Worm (Caenorhabditis elegans): ENCODE measurements around the gene F11C7.6.

DNA sequence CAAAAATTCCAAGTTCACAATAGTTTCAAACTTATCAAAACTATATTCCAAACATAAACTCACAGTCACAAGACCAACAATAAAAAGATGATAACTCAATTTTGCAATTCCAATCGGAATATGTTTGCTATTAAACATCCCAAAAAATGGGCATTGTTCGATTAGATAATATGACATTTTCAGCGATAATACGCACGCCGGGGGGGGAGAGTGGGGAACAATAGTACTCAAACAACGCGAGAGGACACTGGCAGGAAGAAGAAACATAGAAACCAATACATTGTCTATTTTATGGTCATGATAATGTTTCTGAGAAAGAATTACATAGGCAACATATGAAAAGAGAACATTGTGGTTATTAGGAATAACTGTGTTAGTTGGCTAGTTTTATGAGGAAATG is 25.5 kb upstream of the F11C7.6 start:
- no peak for TF ChIP-seq elt-3 (tag; optimal IDR thresholded peaks at IDR 0.05)
- no peak for TF ChIP-seq ceh-83 (GFP tag; optimal IDR thresholded peaks at IDR 0.05)
- TF ChIP-seq ztf-11 (tag; optimal IDR thresholded peaks at IDR 0.05), result no peak
- TF ChIP-seq pha-4 (tag; optimal IDR thresholded peaks at IDR 0.05), result no peak
- TF ChIP-seq cnd-1 (tag; optimal IDR thresholded peaks at IDR 0.05), result no peak
- no peak for TF ChIP-seq blmp-1 (tag; optimal IDR thresholded peaks at IDR 0.05)
- no peak for TF ChIP-seq nhr-12 (tag; optimal IDR thresholded peaks at IDR 0.05)
- no peak for TF ChIP-seq mep-1 (tag; optimal IDR thresholded peaks at IDR 0.05)
- no peak for TF ChIP-seq lsy-2 (tag; optimal IDR thresholded peaks at IDR 0.05)
- no peak for TF ChIP-seq nhr-28 (tag; optimal IDR thresholded peaks at IDR 0.05)
- no peak for TF ChIP-seq flh-1 (GFP tag; optimal IDR thresholded peaks at IDR 0.05)
- no peak for TF ChIP-seq snpc-4 (tag; optimal IDR thresholded peaks at IDR 0.05)
- TF ChIP-seq unc-62 (GFP tag; optimal IDR thresholded peaks at IDR 0.05), result no peak
